Worm (Caenorhabditis elegans) whole organism, L4 larva: ENCODE data around the gene K01A2.6.
"Not testable (repeated sequence)": the region's sequence is repeated elsewhere in the genome, so short reads cannot be mapped to it uniquely, and the experiment has no call there.

ENCODE experiments used
- ama-1 ChIP-seq: fragments of 150-350 bp; optimal IDR thresholded peaks from 2 replicates; lab custom pipeline; 2014; ENCODE audit warnings: inconsistent platforms, mixed read lengths
- lin-38 ChIP-seq: fragments of 200-800 bp; sonication (Bioruptor generic); IDR thresholded peaks from 2 replicates; pipeline ENCODE4 v1.3.6; 2022; ENCODE audit warnings: missing genetic modification reagents, missing genetic modification characterization, missing compliant biosample characterization
- nhr-77 ChIP-seq: fragments of 150-350 bp; optimal IDR thresholded peaks from 2 replicates; lab custom pipeline; 2014; ENCODE audit warnings: missing biosample characterization, missing genetic modification characterization
- pqm-1 ChIP-seq: sonication (generic microtip); optimal IDR thresholded peaks from 2 replicates; lab custom pipeline; 2017; ENCODE audit warnings: missing biosample characterization, missing genetic modification characterization
- rbr-2 ChIP-seq: sonication (generic microtip); optimal IDR thresholded peaks from 2 replicates; lab custom pipeline; 2016; ENCODE audit warnings: missing genotype, missing genetic modification characterization, missing compliant biosample characterization
- snpc-4 ChIP-seq: fragments of 150-350 bp; optimal IDR thresholded peaks from 2 replicates; lab custom pipeline; 2014; ENCODE audit warnings: missing biosample characterization, missing genetic modification characterization
- unc-39 ChIP-seq: sonication (generic microtip); optimal IDR thresholded peaks from 2 replicates; lab custom pipeline; 2017; ENCODE audit warnings: missing biosample characterization, missing genetic modification characterization
- ztf-11 ChIP-seq: fragments of 150-350 bp; optimal IDR thresholded peaks from 2 replicates; lab custom pipeline; 2014; ENCODE audit warnings: missing biosample characterization, missing genetic modification characterization

- not testable (repeated sequence) for TF ChIP-seq pqm-1 (tag; lab: Kevin White, UChicago); rbr-2 (tag; lab: Kevin White, UChicago); ama-1 (lab: Kevin White, UChicago); unc-39 (tag; lab: Kevin White, UChicago); ztf-11 (tag; lab: Kevin White, UChicago); nhr-77; lin-38 (GFP tag; lab: Robert Waterston, UW); snpc-4 (tag; lab: Kevin White, UChicago)
These were observed 12.3 kb downstream of the K01A2.6 start, which contains the start of gene mps-2 for ce11 chrII:312110-312509.
